Fruit fly (Drosophila melanogaster) whole organism, wandering third instar larva: ENCODE results near the gene Eig71Ee.

ENCODE experiments used
- CG32264 ChIP-seq: fragments of 200-800 bp; sonication (Bioruptor generic); optimal IDR thresholded peaks from 2 replicates; lab custom pipeline; 2016; ENCODE audit warnings: missing biosample characterization, missing genetic modification characterization
- CG9705 ChIP-seq: fragments of 200-800 bp; sonication (Bioruptor generic); optimal IDR thresholded peaks from 2 replicates; lab custom pipeline; 2018; ENCODE audit warnings: missing biosample characterization, mild to moderate bottlenecking, missing genetic modification characterization
- GATAd ChIP-seq: sonication (Bioruptor generic); optimal IDR thresholded peaks from 2 replicates; lab custom pipeline; 2016; ENCODE audit warnings: missing biosample characterization, missing genetic modification characterization
- Myc ChIP-seq: fragments of >200 bp; optimal IDR thresholded peaks from 2 replicates; lab custom pipeline; 2017
- Rel ChIP-seq, 2 experiments: fragments of 200-800 bp; sonication (Bioruptor generic) in 1 of 2; optimal IDR thresholded peaks; 2 replicates in 1 of 2; 3 replicates in 1 of 2; lab custom pipeline; 2016 to 2019; ENCODE audit warnings: mild to moderate bottlenecking in 2 of 2, missing biosample characterization in 2 of 2, missing genetic modification characterization in 2 of 2, moderate library complexity in 1 of 2
- Sp1 ChIP-seq: fragments of 200-800 bp; sonication (Bioruptor generic); optimal IDR thresholded peaks from 3 replicates; lab custom pipeline; 2019; ENCODE audit warnings: missing biosample characterization, mild to moderate bottlenecking, missing genetic modification characterization, moderate library complexity
- Vsx2 ChIP-seq: fragments of 200-300, 225-300 bp; sonication (Bioruptor generic); optimal IDR thresholded peaks from 2 replicates; lab custom pipeline; 2018; ENCODE audit warnings: missing biosample characterization, missing genetic modification characterization; ENCODE audit not compliant: partially characterized antibody
- dsf ChIP-seq: sonication (Bioruptor generic); optimal IDR thresholded peaks from 2 replicates; lab custom pipeline; 2016; ENCODE audit warnings: missing biosample characterization, missing genetic modification characterization, borderline replicate concordance
- ey ChIP-seq: fragments of 200-800 bp; sonication (Bioruptor generic); optimal IDR thresholded peaks from 2 replicates; lab custom pipeline; 2016; ENCODE audit warnings: missing biosample characterization, missing genetic modification characterization
- jim ChIP-seq: fragments of 175-275, 200-325 bp; sonication (Bioruptor generic); optimal IDR thresholded peaks from 2 replicates; lab custom pipeline; 2016; ENCODE audit warnings: missing biosample characterization, mild to moderate bottlenecking, missing genetic modification characterization
- pan ChIP-seq: fragments of >200 bp; optimal IDR thresholded peaks from 2 replicates; lab custom pipeline; 2017
- sv ChIP-seq: fragments of 200-800 bp; sonication (Bioruptor generic); optimal IDR thresholded peaks from 3 replicates; lab custom pipeline; 2016; ENCODE audit warnings: missing biosample characterization, missing genetic modification characterization

dm6 chr3L:15679420-15679819 lies 23.6 kb upstream of the Eig71Ee start, which contains the start of gene CG7304:
- TF ChIP-seq pan (lab: Kevin White, UChicago) (no peak), Rel (GFP tag; optimal IDR thresholded peaks at IDR 0.05; lab: Kevin White, UChicago) (no peak), Rel (tag; optimal IDR thresholded peaks at IDR 0.05; lab: Kevin White, UChicago) (no peak), CG32264 (GFP tag; lab: Kevin White, UChicago) (no peak), ey (GFP tag; lab: Kevin White, UChicago) (no peak), Myc (lab: Kevin White, UChicago) (no peak), sv (GFP tag; lab: Kevin White, UChicago) (no peak), Vsx2 (no peak), jim (GFP tag; lab: Kevin White, UChicago) (no peak), CG9705 (GFP tag; lab: Kevin White, UChicago) (no peak), dsf (GFP tag; lab: Kevin White, UChicago) (no peak), Sp1 (GFP tag; lab: Kevin White, UChicago) (no peak), GATAd (GFP tag; lab: Kevin White, UChicago) (no peak)
